Fruit fly (Drosophila melanogaster): Measurements from ENCODE around the gene p38b.

DNA sequence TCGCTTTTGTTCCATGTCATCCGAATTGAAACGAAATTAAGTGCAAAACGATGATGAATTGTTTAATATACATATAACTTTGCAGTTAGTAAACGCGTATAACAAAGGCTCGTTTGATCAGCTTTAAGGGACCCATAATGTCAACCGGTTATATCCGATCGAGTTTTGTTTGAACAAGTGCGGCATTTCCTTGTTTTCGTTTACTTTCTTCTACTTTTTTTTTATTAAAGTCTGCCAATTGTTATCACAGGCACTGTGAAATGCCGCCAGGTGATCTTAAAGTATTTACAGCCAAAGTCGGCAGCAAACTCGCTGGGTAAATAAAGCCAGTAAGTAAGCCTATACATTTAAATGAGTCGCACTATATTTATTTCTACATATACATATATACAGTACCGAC is 26.6 kb downstream of the p38b start:
- no peak for TF ChIP-seq CG8478 (optimal IDR thresholded peaks at IDR 0.05)
- TF ChIP-seq CTCF (optimal IDR thresholded peaks at IDR 0.05) = no peak
